Fruit fly (Drosophila melanogaster) whole organism, prepupa: ENCODE results near the gene csw.

Experiments
- CG10631 ChIP-seq: fragments of 200-800 bp; sonication (Bioruptor generic); optimal IDR thresholded peaks from 2 replicates; lab custom pipeline; 2016; ENCODE audit warnings: missing biosample characterization, missing genetic modification characterization
- CG10669 ChIP-seq: fragments of 200-800 bp; sonication (Bioruptor generic); optimal IDR thresholded peaks from 3 replicates; lab custom pipeline; 2018; ENCODE audit warnings: missing biosample characterization, mild to moderate bottlenecking, missing genetic modification characterization, moderate library complexity
- CG11294 ChIP-seq: fragments of 200-800 bp; sonication (Bioruptor generic); IDR thresholded peaks from 2 replicates; pipeline ENCODE4 v1.3.6; 2022; ENCODE audit warnings: missing biosample characterization, missing genetic modification characterization
- CG11902 ChIP-seq: fragments of 200-800 bp; sonication (Bioruptor generic); optimal IDR thresholded peaks from 3 replicates; lab custom pipeline; 2016; ENCODE audit warnings: missing biosample characterization, missing genetic modification characterization
- CG15336 ChIP-seq: fragments of 200-800 bp; sonication (Bioruptor generic); IDR thresholded peaks from 2 replicates; pipeline ENCODE4 v1.3.6; 2022; ENCODE audit warnings: missing biosample characterization, missing genetic modification characterization
- CG1621 ChIP-seq: fragments of 200-800 bp; sonication (Bioruptor generic); optimal IDR thresholded peaks from 3 replicates; lab custom pipeline; 2018; ENCODE audit warnings: missing biosample characterization, mild to moderate bottlenecking, missing genetic modification characterization
- CG16779 ChIP-seq: fragments of 200-800 bp; sonication (Bioruptor generic); optimal IDR thresholded peaks from 3 replicates; lab custom pipeline; 2017; ENCODE audit warnings: missing biosample characterization, mild to moderate bottlenecking, missing genetic modification characterization
- CG3032 ChIP-seq: fragments of 200-800 bp; optimal IDR thresholded peaks from 2 replicates; lab custom pipeline; 2019; ENCODE audit warnings: missing biosample characterization, mild to moderate bottlenecking, missing genetic modification characterization, moderate library complexity
- CG32006 ChIP-seq: fragments of 200-800 bp; sonication (Bioruptor generic); optimal IDR thresholded peaks from 3 replicates; lab custom pipeline; 2017; ENCODE audit warnings: missing biosample characterization, mild to moderate bottlenecking, missing genetic modification characterization
- CG34406 ChIP-seq: fragments of 200-800 bp; sonication (Bioruptor generic); optimal IDR thresholded peaks from 3 replicates; lab custom pipeline; 2016; ENCODE audit warnings: missing biosample characterization, missing genetic modification characterization
- CG3919 ChIP-seq: fragments of 200-800 bp; sonication (Bioruptor generic); optimal IDR thresholded peaks from 3 replicates; lab custom pipeline; 2016; ENCODE audit warnings: missing biosample characterization, missing genetic modification characterization
- CG4318 ChIP-seq: fragments of 200-800 bp; sonication (Bioruptor generic); optimal IDR thresholded peaks from 3 replicates; lab custom pipeline; 2017; ENCODE audit warnings: missing biosample characterization, mild to moderate bottlenecking, missing genetic modification characterization
- CG6163 ChIP-seq: fragments of 200-800 bp; sonication (Bioruptor generic); IDR thresholded peaks from 3 replicates; pipeline ENCODE4 v1.3.6; 2022; ENCODE audit warnings: missing biosample characterization, missing genetic modification characterization
- CG6276 ChIP-seq: fragments of 200-800 bp; sonication (Bioruptor generic); optimal IDR thresholded peaks from 2 replicates; lab custom pipeline; 2017; ENCODE audit warnings: missing biosample characterization, mild to moderate bottlenecking, missing genetic modification characterization
- CG6792 ChIP-seq: fragments of 200-800 bp; sonication (Bioruptor generic); optimal IDR thresholded peaks from 3 replicates; lab custom pipeline; 2016; ENCODE audit warnings: missing biosample characterization, missing genetic modification characterization
- CG6854 ChIP-seq: fragments of 200-800 bp; sonication (Bioruptor generic); optimal IDR thresholded peaks from 2 replicates; lab custom pipeline; 2017; ENCODE audit warnings: missing biosample characterization, mild to moderate bottlenecking, missing genetic modification characterization
- CG7368 ChIP-seq: fragments of 200-800 bp; sonication (Bioruptor generic); optimal IDR thresholded peaks from 3 replicates; lab custom pipeline; 2016; ENCODE audit warnings: missing biosample characterization, missing genetic modification characterization
- CG8119 ChIP-seq: fragments of 200-800 bp; sonication (Bioruptor generic); IDR thresholded peaks from 3 replicates; pipeline ENCODE4 v1.3.6; 2022; ENCODE audit warnings: missing biosample characterization, missing genetic modification characterization
- CG8319 ChIP-seq: fragments of 200-800 bp; sonication (Bioruptor generic); optimal IDR thresholded peaks from 3 replicates; lab custom pipeline; 2016; ENCODE audit warnings: missing biosample characterization, missing genetic modification characterization
- CG8632 ChIP-seq: fragments of 200-800 bp; sonication (Bioruptor generic); optimal IDR thresholded peaks from 3 replicates; lab custom pipeline; 2016; ENCODE audit warnings: missing biosample characterization, missing genetic modification characterization
- CG9139 ChIP-seq: fragments of 200-800 bp; sonication (Bioruptor generic); optimal IDR thresholded peaks from 3 replicates; lab custom pipeline; 2017; ENCODE audit warnings: missing biosample characterization, mild to moderate bottlenecking, missing genetic modification characterization
- Eip75B ChIP-seq: fragments of 200-800 bp; sonication (Bioruptor generic); optimal IDR thresholded peaks from 3 replicates; lab custom pipeline; 2016; ENCODE audit warnings: missing biosample characterization, missing genetic modification characterization
- Eip78C ChIP-seq: fragments of 200-800 bp; sonication (Bioruptor generic); peaks from one replicate; lab custom pipeline; 2016; ENCODE audit warnings: missing biosample characterization, missing genetic modification characterization
- Ets21C ChIP-seq: fragments of 200-800 bp; sonication (Bioruptor generic); optimal IDR thresholded peaks from 3 replicates; lab custom pipeline; 2016; ENCODE audit warnings: missing biosample characterization, missing genetic modification characterization
- Gug ChIP-seq: fragments of 200-800 bp; sonication (Bioruptor generic); IDR thresholded peaks from 2 replicates; pipeline ENCODE4 v1.3.6; 2022; ENCODE audit warnings: missing biosample characterization, missing genetic modification characterization
- Hr38 ChIP-seq: sonication (Bioruptor generic); optimal IDR thresholded peaks from 2 replicates; lab custom pipeline; 2016; ENCODE audit warnings: missing biosample characterization, missing genetic modification characterization
- Hr39 ChIP-seq: fragments of 200-800 bp; sonication (Bioruptor generic); optimal IDR thresholded peaks from 2 replicates; lab custom pipeline; 2016; ENCODE audit warnings: missing biosample characterization, missing genetic modification characterization
- Lpt ChIP-seq: fragments of 200-800 bp; sonication (Bioruptor generic); optimal IDR thresholded peaks from 3 replicates; lab custom pipeline; 2016; ENCODE audit warnings: missing biosample characterization, missing genetic modification characterization
- Met ChIP-seq: fragments of 200-800 bp; sonication (Bioruptor generic); optimal IDR thresholded peaks from 3 replicates; lab custom pipeline; 2016; ENCODE audit warnings: missing biosample characterization, missing genetic modification characterization
- OdsH ChIP-seq: fragments of 200-800 bp; sonication (Bioruptor generic); optimal IDR thresholded peaks from 3 replicates; lab custom pipeline; 2016; ENCODE audit warnings: missing biosample characterization, missing genetic modification characterization
- Sox102F ChIP-seq: fragments of 200-800 bp; sonication (Bioruptor generic); optimal IDR thresholded peaks from 2 replicates; lab custom pipeline; 2016; ENCODE audit warnings: missing biosample characterization, mild to moderate bottlenecking, missing genetic modification characterization
- Sox15 ChIP-seq: fragments of 200-800 bp; sonication (Bioruptor generic); optimal IDR thresholded peaks from 3 replicates; lab custom pipeline; 2016; ENCODE audit warnings: missing biosample characterization, missing genetic modification characterization
- achi ChIP-seq: fragments of 200-800 bp; sonication (Bioruptor generic); optimal IDR thresholded peaks from 3 replicates; lab custom pipeline; 2016; ENCODE audit warnings: missing biosample characterization, missing genetic modification characterization
- acj6 ChIP-seq: fragments of 200-800 bp; sonication (Bioruptor generic); optimal IDR thresholded peaks from 3 replicates; lab custom pipeline; 2016; ENCODE audit warnings: missing biosample characterization, missing genetic modification characterization
- cyc ChIP-seq: fragments of 200-800 bp; sonication (Bioruptor generic); optimal IDR thresholded peaks from 3 replicates; lab custom pipeline; 2016; ENCODE audit warnings: missing biosample characterization, missing genetic modification characterization
- dsx ChIP-seq: fragments of 200-800 bp; optimal IDR thresholded peaks from 3 replicates; lab custom pipeline; 2019; ENCODE audit warnings: missing biosample characterization, mild to moderate bottlenecking, missing genetic modification characterization, moderate library complexity; ENCODE audit not compliant: poor library complexity, severe bottlenecking
- eg ChIP-seq: fragments of 200-800 bp; sonication (Bioruptor generic); IDR thresholded peaks from 3 replicates; pipeline ENCODE4 v1.3.6; 2022; ENCODE audit warnings: missing biosample characterization, missing genetic modification characterization
- fd59A ChIP-seq: fragments of 200-800 bp; sonication (Bioruptor generic); optimal IDR thresholded peaks from 2 replicates; lab custom pipeline; 2017; ENCODE audit warnings: missing biosample characterization, mild to moderate bottlenecking, missing genetic modification characterization, missing genetic modification reagents
- fd85E ChIP-seq: fragments of 200-800 bp; sonication (Bioruptor generic); optimal IDR thresholded peaks from 3 replicates; lab custom pipeline; 2016; ENCODE audit warnings: missing biosample characterization, missing genetic modification characterization
- fkh ChIP-seq: fragments of 200-800 bp; sonication (Bioruptor generic); optimal IDR thresholded peaks from 3 replicates; lab custom pipeline; 2017; ENCODE audit warnings: missing biosample characterization, mild to moderate bottlenecking, missing genetic modification characterization, moderate library complexity
- lz ChIP-seq: fragments of 200-800 bp; sonication (Bioruptor generic); optimal IDR thresholded peaks from 3 replicates; lab custom pipeline; 2016; ENCODE audit warnings: missing biosample characterization, missing genetic modification characterization
- net ChIP-seq: fragments of 200-800 bp; sonication (Bioruptor generic); optimal IDR thresholded peaks from 3 replicates; lab custom pipeline; 2016; ENCODE audit warnings: missing biosample characterization, missing genetic modification characterization
- pdm3 ChIP-seq: fragments of 200-800 bp; sonication (Bioruptor generic); optimal IDR thresholded peaks from 3 replicates; lab custom pipeline; 2016; ENCODE audit warnings: missing biosample characterization, missing genetic modification characterization
- salr ChIP-seq, 2 experiments: fragments of 200-800 bp; sonication (Bioruptor generic); optimal IDR thresholded peaks; 3 replicates each; lab custom pipeline; 2016 to 2018; ENCODE audit warnings: missing biosample characterization in 2 of 2, missing genetic modification characterization in 2 of 2, mild to moderate bottlenecking in 1 of 2
- ss ChIP-seq, 2 experiments: fragments of 200-800 bp; sonication (Bioruptor generic); optimal IDR thresholded peaks; 2 replicates in 1 of 2; 3 replicates in 1 of 2; lab custom pipeline; 2017 to 2018; ENCODE audit warnings: mild to moderate bottlenecking in 2 of 2, missing biosample characterization in 2 of 2, missing genetic modification characterization in 2 of 2, moderate library complexity in 1 of 2
- svp ChIP-seq: fragments of 200-800 bp; sonication (Bioruptor generic); peaks from one replicate; lab custom pipeline; 2016; ENCODE audit warnings: missing biosample characterization, missing genetic modification characterization
- topi ChIP-seq: fragments of 200-800 bp; sonication (Bioruptor generic); optimal IDR thresholded peaks from 3 replicates; lab custom pipeline; 2016; ENCODE audit warnings: missing biosample characterization, missing genetic modification characterization
- vri ChIP-seq: fragments of 200-800 bp; sonication (Bioruptor generic); optimal IDR thresholded peaks from 3 replicates; lab custom pipeline; 2016; ENCODE audit warnings: missing biosample characterization, mild to moderate bottlenecking, missing genetic modification characterization

csw gene

DNA sequence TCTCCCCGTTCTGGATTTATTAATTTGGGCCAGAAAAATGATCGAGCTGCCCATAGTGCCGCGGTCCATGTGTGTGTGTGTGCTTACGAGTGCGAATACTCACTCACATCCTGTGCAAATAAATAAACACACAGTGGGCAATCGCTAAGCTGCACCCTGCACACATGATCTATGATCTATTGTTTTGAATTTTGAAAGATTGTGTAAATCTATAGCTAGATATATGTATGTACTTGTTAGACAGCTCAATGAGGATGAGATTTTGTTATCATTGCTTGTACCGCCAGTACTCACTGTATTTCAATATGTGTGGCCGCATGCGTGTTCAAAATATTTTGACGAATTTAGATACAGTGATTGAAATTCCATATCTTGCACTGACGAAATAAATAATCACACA is 10.9 kb upstream of the csw start (continued):
- peak; percentile 87 for TF ChIP-seq cyc (GFP tag; lab: Kevin White, UChicago)
- TF ChIP-seq vri (GFP tag; lab: Kevin White, UChicago), result peak; percentile 80
- no peak for TF ChIP-seq fd85E
- TF ChIP-seq topi (GFP tag; lab: Kevin White, UChicago), result peak; percentile 88
- TF ChIP-seq CG3919 (GFP tag; lab: Kevin White, UChicago), result peak; percentile 86
- no peak for TF ChIP-seq CG6854 (GFP tag; lab: Kevin White, UChicago)
- peak; percentile 79 for TF ChIP-seq Met (GFP tag; lab: Kevin White, UChicago)
- TF ChIP-seq eg (GFP tag; lab: Robert Waterston, UW), result peak; percentile 95
- peak; percentile 86 for TF ChIP-seq lz (GFP tag; lab: Kevin White, UChicago)
- peak; percentile 67 for TF ChIP-seq Hr38 (GFP tag; lab: Kevin White, UChicago)
- TF ChIP-seq salr (GFP tag; optimal IDR thresholded peaks at IDR 0.05; lab: Kevin White, UChicago), result peak; percentile 61 to 83
- TF ChIP-seq CG1621, result peak; percentile 86

DNA sequence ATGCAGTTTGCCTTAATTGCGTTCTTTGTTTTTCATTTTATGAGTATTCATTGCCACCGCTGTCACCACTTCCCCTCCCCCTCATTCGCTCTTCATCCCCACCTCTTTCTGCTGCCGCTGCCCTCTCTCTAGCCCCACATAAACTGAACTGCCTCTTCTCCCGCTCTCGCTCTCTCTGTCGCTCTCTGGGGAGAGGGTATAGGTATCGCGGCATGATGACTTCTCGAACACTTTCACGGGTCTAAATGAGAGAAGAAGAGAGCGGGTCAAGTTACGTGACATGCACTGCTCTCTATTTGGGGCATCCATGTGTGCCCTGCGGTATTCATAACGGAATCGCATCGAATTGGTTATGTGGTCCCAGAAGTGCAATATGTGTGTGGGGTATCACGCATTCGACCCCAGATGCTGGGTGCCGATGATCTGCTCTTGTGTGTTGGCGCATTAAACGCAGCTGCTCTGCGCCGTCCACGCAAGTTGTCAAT is 10.3 kb upstream of the csw start:
- TF ChIP-seq Met (GFP tag; lab: Kevin White, UChicago) (peak; percentile 95), Eip78C (GFP tag; lab: Kevin White, UChicago) (peak; percentile 98), fd85E (peak; percentile 92), CG8319 (GFP tag; lab: Kevin White, UChicago) (peak; percentile 88), CG15336 (GFP tag; lab: Robert Waterston, UW) (peak; percentile 96), CG11294 (GFP tag; lab: Robert Waterston, UW) (peak; percentile 82), Ets21C (GFP tag; lab: Kevin White, UChicago) (peak; percentile 88), svp (GFP tag; lab: Kevin White, UChicago) (peak; percentile 98), eg (GFP tag; lab: Robert Waterston, UW) (peak; percentile 91), Sox15 (peak; percentile 90), CG10669 (GFP tag; lab: Kevin White, UChicago) (peak; percentile 90), CG6792 (peak; percentile 95), dsx (GFP tag; lab: Kevin White, UChicago) (peak; percentile 85), ss (GFP tag; optimal IDR thresholded peaks at IDR 0.05; lab: Kevin White, UChicago) (peak; percentile 85 to 88), CG10631 (GFP tag; lab: Kevin White, UChicago) (peak; percentile 93), CG11902 (GFP tag; lab: Kevin White, UChicago) (peak; percentile 91), net (GFP tag; lab: Kevin White, UChicago) (peak; percentile 92), cyc (GFP tag; lab: Kevin White, UChicago) (peak; percentile 95), Hr39 (peak; percentile 95), vri (GFP tag; lab: Kevin White, UChicago) (peak; percentile 96), CG4318 (GFP tag; lab: Kevin White, UChicago) (peak; percentile 87), Gug (peak; percentile 92), OdsH (peak; percentile 94), acj6 (GFP tag; lab: Kevin White, UChicago) (peak; percentile 93), CG8632 (GFP tag; lab: Kevin White, UChicago) (peak; percentile 91), CG8119 (GFP tag; lab: Robert Waterston, UW) (peak; percentile 93), fd59A (GFP tag; lab: Kevin White, UChicago) (peak; percentile 82), Lpt (peak; percentile 91), CG9139 (GFP tag; lab: Kevin White, UChicago) (peak; percentile 89), pdm3 (GFP tag; lab: Kevin White, UChicago) (peak; percentile 97), CG3032 (tag; lab: Kevin White, UChicago) (peak; percentile 82), CG1621 (peak; percentile 92), CG6163 (GFP tag; lab: Robert Waterston, UW) (peak; percentile 95), Sox102F (GFP tag; lab: Kevin White, UChicago) (peak; percentile 95), Hr38 (GFP tag; lab: Kevin White, UChicago) (peak; percentile 21), fkh (GFP tag; lab: Kevin White, UChicago) (peak; percentile 60), Eip75B (GFP tag; lab: Kevin White, UChicago) (peak; percentile 93), achi (peak; percentile 93), CG6854 (GFP tag; lab: Kevin White, UChicago) (peak; percentile 80), CG34406 (peak; percentile 91), CG7368 (GFP tag; lab: Kevin White, UChicago) (peak; percentile 96), topi (GFP tag; lab: Kevin White, UChicago) (peak; percentile 93), CG16779 (peak; percentile 81), CG32006 (peak; percentile 94), CG3919 (GFP tag; lab: Kevin White, UChicago) (peak; percentile 94), CG6276 (peak; percentile 84)
